Worm (Caenorhabditis elegans) whole organism, L1 larva: Measurements from ENCODE around the gene nuo-5.

Experiments
- C04F5.9 ChIP-seq: sonication (generic microtip); optimal IDR thresholded peaks from 2 replicates; lab custom pipeline; 2016; ENCODE audit warnings: missing genetic modification characterization, missing compliant biosample characterization
- C34B4.2 ChIP-seq: sonication (generic microtip); optimal IDR thresholded peaks from 2 replicates; lab custom pipeline; 2017; ENCODE audit warnings: mild to moderate bottlenecking, missing genetic modification characterization, missing compliant biosample characterization
- F16B12.6 ChIP-seq: fragments of 150-350 bp; optimal IDR thresholded peaks from 2 replicates; lab custom pipeline; 2014; ENCODE audit warnings: missing biosample characterization, missing genetic modification characterization
- aha-1 ChIP-seq: fragments of 150-350 bp; optimal IDR thresholded peaks from 2 replicates; lab custom pipeline; 2014; ENCODE audit warnings: missing biosample characterization, missing genetic modification characterization
- ceh-8 ChIP-seq: fragments of 200-800 bp; sonication (Bioruptor generic); optimal IDR thresholded peaks from 2 replicates; lab custom pipeline; 2018; ENCODE audit warnings: mild to moderate bottlenecking, missing genetic modification characterization, moderate library complexity, missing compliant biosample characterization
- ceh-88 ChIP-seq: fragments of 200-800 bp; sonication (Bioruptor generic); IDR thresholded peaks from 2 replicates; pipeline ENCODE4 v1.3.6; 2022; ENCODE audit warnings: missing genetic modification characterization, missing compliant biosample characterization
- ceh-90 ChIP-seq: sonication (generic microtip); optimal IDR thresholded peaks from 2 replicates; lab custom pipeline; 2016; ENCODE audit warnings: missing genetic modification characterization, missing compliant biosample characterization
- dpl-1 ChIP-seq, 3 experiments: fragments of 150-350 bp in 2 of 3; sonication (generic microtip) in 1 of 3; optimal IDR thresholded peaks; 2 replicates each; lab custom pipeline; 2014 to 2017; ENCODE audit warnings: missing biosample characterization in 3 of 3, missing genetic modification characterization in 3 of 3, missing genetic modification reagents in 3 of 3
- efl-1 ChIP-seq, 4 experiments: fragments of 150-350 bp; optimal IDR thresholded peaks in 3 of 4; peaks in 1 of 4; 1 replicate in 1 of 4; 2 replicates in 3 of 4; lab custom pipeline; 2014; ENCODE audit warnings: missing biosample characterization in 2 of 4, missing genetic modification characterization in 2 of 4, missing genetic modification reagents in 2 of 4
- efl-3 ChIP-seq: fragments of 200-800 bp; sonication (Bioruptor generic); optimal IDR thresholded peaks from 2 replicates; lab custom pipeline; 2018; ENCODE audit warnings: mild to moderate bottlenecking, missing genetic modification characterization, missing compliant biosample characterization
- egl-27 ChIP-seq, 2 experiments: fragments of 150-350 bp in 1 of 2; sonication (generic microtip); optimal IDR thresholded peaks; 3 replicates each; lab custom pipeline; 2017 to 2018; ENCODE audit warnings: missing biosample characterization in 2 of 2, missing genetic modification characterization in 2 of 2, missing genetic modification reagents in 2 of 2
- elt-3 ChIP-seq, 6 experiments: fragments of 150-350 bp in 1 of 6; sonication (generic microtip); optimal IDR thresholded peaks; 2 replicates each; lab custom pipeline; 2017 to 2018; ENCODE audit warnings: missing biosample characterization in 6 of 6, missing genetic modification characterization in 6 of 6, inconsistent platforms in 1 of 6
- ets-5 ChIP-seq: fragments of 200-800 bp; sonication (Bioruptor generic); IDR thresholded peaks from 2 replicates; pipeline ENCODE4 v1.3.6; 2022; ENCODE audit warnings: missing genetic modification characterization, missing compliant biosample characterization
- fkh-4 ChIP-seq: sonication (generic microtip); optimal IDR thresholded peaks from 2 replicates; lab custom pipeline; 2016; ENCODE audit warnings: missing compliant biosample characterization, missing genetic modification characterization, borderline replicate concordance
- fkh-8 ChIP-seq: sonication (generic microtip); optimal IDR thresholded peaks from 2 replicates; lab custom pipeline; 2016; ENCODE audit warnings: mild to moderate bottlenecking, missing genetic modification characterization, missing compliant biosample characterization
- fos-1 ChIP-seq: fragments of 150-350 bp; optimal IDR thresholded peaks from 2 replicates; lab custom pipeline; 2014; ENCODE audit warnings: missing biosample characterization, missing genetic modification characterization
- hlh-4 ChIP-seq: sonication (generic microtip); optimal IDR thresholded peaks from 2 replicates; lab custom pipeline; 2016; ENCODE audit warnings: mild to moderate bottlenecking, missing genetic modification characterization, missing compliant biosample characterization
- isw-1 ChIP-seq: fragments of 200-800 bp; sonication (Bioruptor generic); IDR thresholded peaks from 2 replicates; pipeline ENCODE4 v1.3.6; 2022; ENCODE audit warnings: missing genetic modification characterization, missing compliant biosample characterization
- jun-1 ChIP-seq: fragments of 150-350 bp; optimal IDR thresholded peaks from 2 replicates; lab custom pipeline; 2014; ENCODE audit warnings: missing biosample characterization, missing genetic modification reagents, missing genetic modification characterization
- lin-39 ChIP-seq: fragments of 150-350 bp; optimal IDR thresholded peaks from 2 replicates; lab custom pipeline; 2014; ENCODE audit warnings: missing biosample characterization, missing genetic modification reagents, missing genetic modification characterization
- lsy-2 ChIP-seq, 2 experiments: fragments of 150-350 bp; optimal IDR thresholded peaks; 2 replicates each; lab custom pipeline; 2014; ENCODE audit warnings: missing biosample characterization in 2 of 2, missing genetic modification characterization in 2 of 2
- mab-9 ChIP-seq: fragments of 200-800 bp; sonication (Bioruptor generic); IDR thresholded peaks from 2 replicates; pipeline ENCODE4 v1.3.6; 2022; ENCODE audit warnings: missing genetic modification reagents, missing genetic modification characterization, missing compliant biosample characterization
- mep-1 ChIP-seq: fragments of 150-350 bp; optimal IDR thresholded peaks from 2 replicates; lab custom pipeline; 2014; ENCODE audit warnings: missing biosample characterization, missing genetic modification characterization
- nhr-11 ChIP-seq: fragments of 150-350 bp; optimal IDR thresholded peaks from 2 replicates; lab custom pipeline; 2014; ENCODE audit warnings: missing biosample characterization, missing genetic modification characterization
- nhr-12 ChIP-seq: sonication (generic microtip); optimal IDR thresholded peaks from 2 replicates; lab custom pipeline; 2017; ENCODE audit warnings: missing biosample characterization, missing genetic modification characterization
- nhr-90 ChIP-seq: sonication (generic microtip); optimal IDR thresholded peaks from 2 replicates; lab custom pipeline; 2016; ENCODE audit warnings: mild to moderate bottlenecking, missing genetic modification characterization, missing compliant biosample characterization; ENCODE audit not compliant: poor library complexity
- pax-3 ChIP-seq: fragments of 200-800 bp; sonication (Bioruptor generic); optimal IDR thresholded peaks from 2 replicates; lab custom pipeline; 2018; ENCODE audit warnings: mild to moderate bottlenecking, missing genetic modification characterization, moderate library complexity, missing compliant biosample characterization
- pqm-1 ChIP-seq: sonication (generic microtip); optimal IDR thresholded peaks from 3 replicates; lab custom pipeline; 2017; ENCODE audit warnings: missing biosample characterization, missing genetic modification characterization
- skn-1 ChIP-seq: fragments of 150-350 bp; optimal IDR thresholded peaks from 2 replicates; lab custom pipeline; 2014; ENCODE audit warnings: missing biosample characterization, missing genetic modification characterization
- sox-4 ChIP-seq: sonication (generic microtip); optimal IDR thresholded peaks from 2 replicates; lab custom pipeline; 2016; ENCODE audit warnings: missing genetic modification characterization, missing compliant biosample characterization
- sptf-1 ChIP-seq: fragments of 150-350 bp; optimal IDR thresholded peaks from 2 replicates; lab custom pipeline; 2014; ENCODE audit warnings: missing biosample characterization, missing genetic modification characterization
- tlp-1 ChIP-seq: fragments of 150-350 bp; optimal IDR thresholded peaks from 2 replicates; lab custom pipeline; 2014; ENCODE audit warnings: missing biosample characterization, missing genetic modification characterization
- unc-30 ChIP-seq: sonication (generic microtip); optimal IDR thresholded peaks from 2 replicates; lab custom pipeline; 2017; ENCODE audit warnings: missing biosample characterization, missing genetic modification characterization
- unc-62 ChIP-seq: fragments of 150-350 bp; optimal IDR thresholded peaks from 2 replicates; lab custom pipeline; 2014; ENCODE audit warnings: missing biosample characterization, missing genetic modification reagents, missing genetic modification characterization
- unc-98 ChIP-seq: fragments of 200-800 bp; sonication (Bioruptor generic); IDR thresholded peaks from 2 replicates; pipeline ENCODE4 v1.3.6; 2022; ENCODE audit warnings: missing genetic modification characterization, missing compliant biosample characterization
- vab-15 ChIP-seq: sonication (generic microtip); optimal IDR thresholded peaks from 2 replicates; lab custom pipeline; 2017; ENCODE audit warnings: missing genotype, mild to moderate bottlenecking, missing genetic modification characterization, missing compliant biosample characterization
- xbp-1 ChIP-seq: sonication (generic microtip); optimal IDR thresholded peaks from 2 replicates; lab custom pipeline; 2016; ENCODE audit warnings: missing genetic modification characterization, missing compliant biosample characterization
- zip-4 ChIP-seq: fragments of 200-800 bp; sonication (Bioruptor generic); optimal IDR thresholded peaks from 2 replicates; lab custom pipeline; 2018; ENCODE audit warnings: mild to moderate bottlenecking, missing genetic modification characterization, moderate library complexity, missing compliant biosample characterization
- ztf-4 ChIP-seq: fragments of 150-350 bp; optimal IDR thresholded peaks from 2 replicates; lab custom pipeline; 2014; ENCODE audit warnings: missing biosample characterization, missing genetic modification characterization

nuo-5 gene

ce11 chrV:2695935-2696334, 2.8 kb upstream of the nuo-5 start, which contains the start of gene Y45G12B.3:
Gene Y45G12B.3, minus strand, starts transcription at chrV:2696254.
- TF ChIP-seq ets-5 (no peak), unc-30 (no peak), unc-98 (no peak), mep-1 (tag; lab: Kevin White, UChicago) (no peak), elt-3 (tag; optimal IDR thresholded peaks at IDR 0.05; lab: Kevin White, UChicago) (no peak), C34B4.2 (no peak), ceh-88 (no peak), tlp-1 (no peak), ceh-8 (no peak), aha-1 (tag; lab: Kevin White, UChicago) (no peak), sptf-1 (tag; lab: Kevin White, UChicago) (no peak), lsy-2 (tag; optimal IDR thresholded peaks at IDR 0.05; lab: Kevin White, UChicago) (no peak), sox-4 (tag; lab: Kevin White, UChicago) (no peak), ceh-90 (tag; lab: Kevin White, UChicago) (no peak)
- TF ChIP-seq, all 84 proteins: peak for 0

- TF ChIP-seq ceh-88 (no peak), nhr-90 (no peak), isw-1 (no peak), fkh-8 (tag; lab: Kevin White, UChicago) (no peak), nhr-11 (no peak), vab-15 (tag; lab: Kevin White, UChicago) (no peak), dpl-1 (GFP tag; optimal IDR thresholded peaks at IDR 0.05; lab: Kevin White, UChicago) (no peak), mep-1 (tag; lab: Kevin White, UChicago) (no peak), efl-1 (optimal IDR thresholded peaks at IDR 0.05; lab: Kevin White, UChicago) (no peak), efl-1 (GFP tag; optimal IDR thresholded peaks at IDR 0.05 in 1 of 2; lab: Kevin White, UChicago) (no peak), lin-39 (tag; lab: Kevin White, UChicago) (no peak), egl-27 (tag; optimal IDR thresholded peaks at IDR 0.05; lab: Kevin White, UChicago) (no peak), pax-3 (tag; lab: Kevin White, UChicago) (no peak), aha-1 (tag; lab: Kevin White, UChicago) (no peak), fkh-4 (tag; lab: Kevin White, UChicago) (no peak), tlp-1 (no peak)
Observed at ce11 chrV:2697693-2698092, 1.1 kb upstream of the nuo-5 start.

- no peak for TF ChIP-seq unc-62 (GFP tag; lab: Kevin White, UChicago)
- TF ChIP-seq C34B4.2: no peak
- no peak for TF ChIP-seq fos-1 (tag; lab: Kevin White, UChicago)
- TF ChIP-seq, all 84 proteins: peak for 0
Observed at ce11 chrV:2702883-2703282, 4.1 kb downstream of the nuo-5 start.

ce11 chrV:2703299-2703698, 4.5 kb downstream of the nuo-5 start:
- TF ChIP-seq isw-1 (no peak), skn-1 (no peak), mab-9 (GFP tag; lab: Robert Waterston, UW) (no peak), xbp-1 (no peak), efl-3 (no peak), unc-30 (no peak), zip-4 (GFP tag; lab: Kevin White, UChicago) (no peak), jun-1 (tag; lab: Kevin White, UChicago) (no peak), pqm-1 (no peak), ztf-4 (tag; lab: Kevin White, UChicago) (no peak), C04F5.9 (no peak), nhr-12 (tag; lab: Kevin White, UChicago) (no peak), F16B12.6 (tag; lab: Kevin White, UChicago) (no peak), hlh-4 (tag; lab: Kevin White, UChicago) (no peak)
